Worm (Caenorhabditis elegans) whole organism, L3 larva: ENCODE results near the gene C37E2.10.
A peak's percentile ranks its signal among the peaks of the same experiment; 100 is the strongest.

ENCODE experiments used
- R02D3.7 ChIP-seq: fragments of 150-350 bp; optimal IDR thresholded peaks from 2 replicates; lab custom pipeline; 2014; ENCODE audit warnings: missing biosample characterization, missing genetic modification characterization
- aly-2 ChIP-seq: fragments of 150-350 bp; optimal IDR thresholded peaks from 2 replicates; lab custom pipeline; 2014; ENCODE audit warnings: missing biosample characterization, missing genetic modification characterization
- ceh-16 ChIP-seq: sonication (generic microtip); optimal IDR thresholded peaks from 2 replicates; lab custom pipeline; 2017; ENCODE audit warnings: missing biosample characterization, missing genetic modification characterization
- ceh-28 ChIP-seq: fragments of 150-350 bp; optimal IDR thresholded peaks from 2 replicates; lab custom pipeline; 2014; ENCODE audit warnings: missing biosample characterization, missing genetic modification reagents, missing genetic modification characterization
- ceh-9 ChIP-seq: sonication (generic microtip); optimal IDR thresholded peaks from 2 replicates; lab custom pipeline; 2018; ENCODE audit warnings: missing biosample characterization, missing genetic modification characterization
- egl-5 ChIP-seq: fragments of 150-350 bp; optimal IDR thresholded peaks from 2 replicates; lab custom pipeline; 2017; ENCODE audit warnings: missing biosample characterization, missing genetic modification reagents, missing genetic modification characterization, inconsistent platforms
- elt-2 ChIP-seq: sonication (generic microtip); optimal IDR thresholded peaks from 2 replicates; lab custom pipeline; 2016; ENCODE audit warnings: missing genetic modification reagents, mild to moderate bottlenecking, missing genetic modification characterization, missing compliant biosample characterization
- fkh-10 ChIP-seq: sonication (generic microtip); optimal IDR thresholded peaks from 2 replicates; lab custom pipeline; 2017; ENCODE audit warnings: missing biosample characterization, missing genetic modification reagents, missing genetic modification characterization
- fkh-2 ChIP-seq: fragments of 150-350 bp; optimal IDR thresholded peaks from 2 replicates; lab custom pipeline; 2014; ENCODE audit warnings: missing biosample characterization, missing genetic modification reagents, missing genetic modification characterization
- hmg-11 ChIP-seq: sonication (generic microtip); optimal IDR thresholded peaks from 2 replicates; lab custom pipeline; 2016; ENCODE audit warnings: missing genetic modification characterization, missing compliant biosample characterization
- lin-15B ChIP-seq: fragments of 150-350 bp; optimal IDR thresholded peaks from 2 replicates; lab custom pipeline; 2014; ENCODE audit warnings: missing biosample characterization, missing genetic modification characterization
- nfya-1 ChIP-seq: sonication (generic microtip); optimal IDR thresholded peaks from 2 replicates; lab custom pipeline; 2017; ENCODE audit warnings: missing genetic modification characterization, mild to moderate bottlenecking, missing compliant biosample characterization, antibody characterized with exemption, moderate library complexity; ENCODE audit not compliant: insufficient read depth
- nhr-11 ChIP-seq: fragments of 150-350 bp; optimal IDR thresholded peaks from 2 replicates; lab custom pipeline; 2014; ENCODE audit warnings: missing biosample characterization, missing genetic modification characterization
- nhr-12 ChIP-seq: fragments of 150-350 bp; optimal IDR thresholded peaks from 2 replicates; lab custom pipeline; 2014; ENCODE audit warnings: missing biosample characterization, missing genetic modification characterization
- nhr-237 ChIP-seq: fragments of 150-350 bp; optimal IDR thresholded peaks from 2 replicates; lab custom pipeline; 2014; ENCODE audit warnings: missing biosample characterization, missing genetic modification characterization
- nhr-43 ChIP-seq: sonication (generic microtip); optimal IDR thresholded peaks from 2 replicates; lab custom pipeline; 2016; ENCODE audit warnings: mild to moderate bottlenecking, missing genetic modification characterization, missing compliant biosample characterization; ENCODE audit not compliant: poor library complexity, severe bottlenecking
- snpc-4 ChIP-seq: fragments of 150-350 bp; optimal IDR thresholded peaks from 2 replicates; lab custom pipeline; 2014; ENCODE audit warnings: missing biosample characterization, missing genetic modification characterization
- unc-39 ChIP-seq: sonication (generic microtip); optimal IDR thresholded peaks from 4 replicates; lab custom pipeline; 2017; ENCODE audit warnings: missing biosample characterization, missing genetic modification characterization
- unc-62 ChIP-seq: fragments of 150-350 bp; sonication (generic microtip); optimal IDR thresholded peaks from 4 replicates; lab custom pipeline; 2014; ENCODE audit warnings: missing biosample characterization, missing genetic modification reagents, missing genetic modification characterization
- ztf-11 ChIP-seq: fragments of 150-350 bp; optimal IDR thresholded peaks from 2 replicates; lab custom pipeline; 2014; ENCODE audit warnings: missing biosample characterization, missing genetic modification characterization
- ztf-4 ChIP-seq: fragments of 150-350 bp; optimal IDR thresholded peaks from 2 replicates; lab custom pipeline; 2014; ENCODE audit warnings: missing biosample characterization, missing genetic modification characterization

The C37E2.10 gene

ce11 chrX:14225273-14225672 is 46.5 kb downstream of the C37E2.10 start, which contains the start of gene cyp-13B2:
Gene cyp-13B2, plus strand, starts transcription at chrX:14225573.
- TF ChIP-seq nhr-11 (tag; lab: Kevin White, UChicago) (no peak), lin-15B (tag; lab: Kevin White, UChicago) (no peak), ceh-16 (no peak), ceh-9 (tag; lab: Kevin White, UChicago) (no peak), nfya-1 (tag; lab: Kevin White, UChicago) (no peak), R02D3.7 (tag; lab: Kevin White, UChicago) (no peak), ztf-11 (tag; lab: Kevin White, UChicago) (no peak), fkh-10 (GFP tag; lab: Kevin White, UChicago) (no peak), snpc-4 (tag; lab: Kevin White, UChicago) (no peak), ceh-28 (tag; lab: Kevin White, UChicago) (no peak), nhr-12 (no peak), unc-62 (GFP tag; lab: Kevin White, UChicago) (no peak), nhr-237 (tag; lab: Kevin White, UChicago) (no peak), nhr-43 (no peak)

ce11 chrX:14228764-14229163 is 50.0 kb downstream of the C37E2.10 start:
- TF ChIP-seq hmg-11 (tag; lab: Kevin White, UChicago) = peak; percentile 58
- TF ChIP-seq egl-5 = no peak
- no peak for TF ChIP-seq nhr-12
- TF ChIP-seq nhr-43 = peak; percentile 58
- no peak for TF ChIP-seq fkh-2 (tag; lab: Kevin White, UChicago)
- TF ChIP-seq aly-2 (tag; lab: Kevin White, UChicago) = no peak
- no peak for TF ChIP-seq unc-39 (tag; lab: Kevin White, UChicago)
- TF ChIP-seq elt-2 (tag; lab: Kevin White, UChicago) = peak; percentile 18
- TF ChIP-seq ztf-4 (tag; lab: Kevin White, UChicago) = no peak
